Worm (Caenorhabditis elegans): ENCODE results near the gene ins-37.
"Not testable (repeated sequence)": the region's sequence is repeated elsewhere in the genome, so short reads cannot be mapped to it uniquely, and the experiment has no call there.

ce11 chrII:13817474-13817873 lies 18.4 kb downstream of the ins-37 start:
- not testable (repeated sequence) for TF ChIP-seq rnt-1 (tag; optimal IDR thresholded peaks at IDR 0.05); ceh-34 (tag; optimal IDR thresholded peaks at IDR 0.05); unc-86 (tag; optimal IDR thresholded peaks at IDR 0.05); ceh-19 (GFP tag; optimal IDR thresholded peaks at IDR 0.05); eyg-1 (tag; optimal IDR thresholded peaks at IDR 0.05); ceh-6 (GFP tag; optimal IDR thresholded peaks at IDR 0.05); F13H6.1 (tag; optimal IDR thresholded peaks at IDR 0.05); fax-1 (tag; optimal IDR thresholded peaks at IDR 0.05); pha-4 (tag; optimal IDR thresholded peaks at IDR 0.05); sox-4 (tag; optimal IDR thresholded peaks at IDR 0.05); ceh-31 (tag; optimal IDR thresholded peaks at IDR 0.05)
- peak; percentile 66 for TF ChIP-seq ama-1 (optimal IDR thresholded peaks at IDR 0.05)
